Fruit fly (Drosophila melanogaster): ENCODE measurements around the gene CG9016.

CG9016 gene

DNA sequence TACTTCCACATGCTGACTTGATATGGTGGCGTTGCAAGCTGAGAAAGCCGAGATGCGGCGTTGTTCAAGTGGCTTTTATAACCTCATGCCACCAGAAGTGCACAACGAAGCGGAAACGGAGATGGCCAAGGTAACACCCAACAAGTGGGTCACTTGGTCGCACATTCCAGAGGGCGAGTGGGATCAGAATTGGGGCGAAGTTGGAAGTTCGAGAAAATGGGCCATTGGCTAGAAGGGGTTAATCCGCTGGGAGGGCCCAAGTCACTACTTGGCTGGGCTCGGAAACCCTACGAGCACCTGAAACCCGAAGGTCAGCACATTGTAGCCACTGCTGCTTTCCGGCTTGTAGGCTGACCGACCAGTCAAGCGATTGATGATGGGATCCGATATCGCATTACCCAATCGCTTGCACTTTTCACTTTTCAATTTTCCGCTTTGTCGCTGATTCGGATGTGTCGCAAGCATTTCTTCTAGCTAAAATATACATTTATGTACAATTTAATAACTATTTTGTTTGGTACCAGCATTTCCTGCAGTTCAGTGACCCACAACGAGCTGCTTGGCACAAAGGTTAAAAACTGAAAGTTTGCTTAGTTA is 35.2 kb upstream of the CG9016 start, which contains the start of gene Vm26Ac:
Gene Vm26Ac (minus strand): TSS at position 51 of the 597 bp plus-strand sequence.
- TF ChIP-seq nerfin-2 (GFP tag; IDR thresholded peaks at IDR 0.05; ENCODE audit: partially characterized antibody) = 0 out of 2 replicates have a peak, but pooled peaks have one; percentile 30
- TF ChIP-seq ap (GFP tag; IDR thresholded peaks at IDR 0.05) = no peak

DNA sequence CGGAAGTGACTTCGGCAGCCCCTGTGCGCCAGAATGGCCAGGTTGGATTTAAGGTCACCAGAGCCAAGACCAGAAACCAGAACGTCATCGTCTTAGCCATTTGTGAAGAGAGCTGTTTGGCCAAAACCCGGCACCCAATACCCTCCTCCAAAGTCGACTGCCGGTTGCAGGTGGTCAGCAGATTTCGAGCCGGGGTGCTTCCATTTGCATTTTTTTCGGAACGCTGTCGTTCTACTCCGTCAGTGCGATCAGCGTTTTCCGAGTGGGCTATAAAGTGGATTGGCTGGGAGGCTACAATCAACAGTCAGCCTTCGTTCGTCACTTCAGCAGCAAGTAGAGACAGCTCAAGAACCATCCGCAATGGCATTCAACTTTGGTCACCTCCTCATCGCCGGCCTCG is 33.3 kb upstream of the CG9016 start, which contains the start of the genes CG13998 and Vm26Ab:
Gene CG13998 (minus strand): TSS at position 114 of the 400 bp plus-strand sequence.
Gene Vm26Ab (plus strand): TSS at position 299 of the 400 bp plus-strand sequence.
- TF ChIP-seq Drgx (GFP tag; IDR thresholded peaks at IDR 0.05) (no peak), CG12744 (GFP tag; optimal IDR thresholded peaks at IDR 0.05) (no peak), Lhr (GFP tag; optimal IDR thresholded peaks at IDR 0.05) (no peak), CG18262 (tag; optimal IDR thresholded peaks at IDR 0.05) (no peak), Mrtf (GFP tag; IDR thresholded peaks at IDR 0.05) (0 out of 3 replicates have a peak, but pooled peaks have one; percentile 9), Med (GFP tag) (peak; percentile 26)

DNA sequence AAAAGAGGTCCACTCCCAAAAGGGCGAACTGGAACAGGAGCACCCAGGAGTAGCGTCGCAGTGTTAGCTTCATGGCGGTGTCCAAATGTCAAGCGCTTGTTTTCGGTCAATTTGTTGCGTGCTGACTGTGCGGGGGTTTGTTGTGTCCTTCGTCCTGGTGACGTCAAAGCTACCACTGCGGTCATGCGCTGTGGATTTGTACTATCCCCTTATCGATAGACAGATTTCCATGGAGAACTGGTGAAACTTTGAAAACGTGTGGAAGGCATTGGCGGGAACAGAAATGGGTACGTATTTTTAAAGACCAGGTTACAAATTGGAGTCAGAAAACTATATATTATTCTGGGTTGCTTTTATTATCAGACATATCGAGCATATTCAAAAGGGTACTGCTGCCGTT is 32.7 kb upstream of the CG9016 start, which contains the start of gene CG13999:
Gene CG13999 (minus strand): TSS at position 314 of the 400 bp plus-strand sequence.
- TF ChIP-seq Dp (GFP tag; optimal IDR thresholded peaks at IDR 0.05) (peak; percentile 30), ewg (GFP tag; optimal IDR thresholded peaks at IDR 0.05) (peak; percentile 91), E2f2 (GFP tag; IDR thresholded peaks at IDR 0.05) (peak; percentile 44; the same call in 1 of the 2 replicates), pzg (GFP tag; optimal IDR thresholded peaks at IDR 0.05) (peak; percentile 2), Med (GFP tag) (peak; percentile 21), corto (GFP tag; optimal IDR thresholded peaks at IDR 0.05) (no peak), vvl (GFP tag; IDR thresholded peaks at IDR 0.05) (no peak), CG7928 (GFP tag; optimal IDR thresholded peaks at IDR 0.05) (no peak), CkIIα-i1 (GFP tag; IDR thresholded peaks at IDR 0.05) (no peak), Hey (tag; optimal IDR thresholded peaks at IDR 0.05) (no peak), ab (GFP tag; optimal IDR thresholded peaks at IDR 0.05) (no peak), CG12104 (GFP tag; optimal IDR thresholded peaks at IDR 0.05) (no peak), CG32772 (GFP tag; IDR thresholded peaks at IDR 0.05) (no peak)

DNA sequence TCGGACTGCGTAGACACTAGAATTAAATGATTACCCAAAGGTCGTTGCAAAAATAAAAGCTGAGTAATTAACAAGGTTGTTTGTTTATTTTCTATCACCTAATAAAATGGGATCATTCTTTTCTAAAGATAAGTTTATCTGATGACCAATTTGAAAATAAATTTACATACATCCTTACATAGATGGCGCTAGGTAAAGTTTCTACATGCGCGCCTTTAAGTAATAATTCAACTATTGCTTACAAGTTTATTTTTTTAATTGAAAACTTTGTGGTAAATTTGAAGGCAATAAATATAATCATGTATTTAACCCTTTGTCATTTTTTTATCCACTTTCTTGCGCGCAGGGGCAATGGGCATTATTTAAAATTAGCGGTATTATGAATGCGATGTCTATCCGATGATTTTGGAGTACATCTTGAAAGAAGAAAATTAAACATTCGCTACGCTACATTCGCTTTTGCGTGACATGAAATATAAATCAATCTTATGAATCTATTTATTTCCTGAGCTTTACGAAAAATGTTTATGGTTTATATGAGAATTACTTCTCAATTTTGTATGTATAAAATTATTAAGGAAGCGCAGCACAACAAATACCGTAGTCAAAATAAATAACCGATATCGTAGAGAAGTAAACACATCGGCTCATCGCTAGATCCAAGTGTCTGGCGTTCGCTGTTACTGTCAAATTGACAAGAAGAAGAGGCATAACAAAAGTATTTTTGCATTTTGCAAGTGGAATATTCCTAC is 25.5 kb upstream of the CG9016 start, which contains the start of gene CG9044:
Gene CG9044 (plus strand): TSS at position 676 of the 752 bp plus-strand sequence.
- TF ChIP-seq twi (tag; optimal IDR thresholded peaks at IDR 0.05) (no peak), gcm (GFP tag; optimal IDR thresholded peaks at IDR 0.05) (no peak), CG17612 (GFP tag; IDR thresholded peaks at IDR 0.05) (no peak), CG18262 (tag; optimal IDR thresholded peaks at IDR 0.05) (no peak), Ravus (GFP tag; IDR thresholded peaks at IDR 0.05) (no peak), CG42726 (GFP tag; IDR thresholded peaks at IDR 0.05; ENCODE audit: partially characterized antibody) (peak; percentile 77), CoRest (tag; optimal IDR thresholded peaks at IDR 0.05) (no peak), CG32772 (GFP tag; IDR thresholded peaks at IDR 0.05) (peak; percentile 37; the same call in 1 of the 2 replicates), ken (GFP tag; IDR thresholded peaks at IDR 0.05) (0 out of 3 replicates have a peak, but pooled peaks have one; percentile 28), Chrac-16 (GFP tag; optimal IDR thresholded peaks at IDR 0.05) (peak; percentile 61), tll (GFP tag; optimal IDR thresholded peaks at IDR 0.05) (peak in 1 of 2 experiments; percentile 66), Lim3 (GFP tag; IDR thresholded peaks at IDR 0.05) (no peak), CG18764 (GFP tag; optimal IDR thresholded peaks at IDR 0.05) (peak; percentile 31), peb (GFP tag; IDR thresholded peaks at IDR 0.05) (no peak), Bteb2 (GFP tag; optimal IDR thresholded peaks at IDR 0.05) (peak; percentile 57), ewg (GFP tag; optimal IDR thresholded peaks at IDR 0.05) (peak; percentile 63), B-H2 (GFP tag; optimal IDR thresholded peaks at IDR 0.05) (no peak), CG17328 (GFP tag; IDR thresholded peaks at IDR 0.05) (no peak), CG11696 (GFP tag; IDR thresholded peaks at IDR 0.05) (no peak), CG11695 (GFP tag; IDR thresholded peaks at IDR 0.05) (no peak), eyg (GFP tag; optimal IDR thresholded peaks at IDR 0.05) (peak; percentile 26), Sry-δ (GFP tag; optimal IDR thresholded peaks at IDR 0.05) (peak; percentile 96), tio (GFP tag; optimal IDR thresholded peaks at IDR 0.05) (peak; percentile 62), zen2 (GFP tag; IDR thresholded peaks at IDR 0.05; ENCODE audit: partially characterized antibody) (peak; percentile 68; the same call in 2 of the 3 replicates), CG8290 (GFP tag; optimal IDR thresholded peaks at IDR 0.05) (peak; percentile 60), CG8290 (tag; optimal IDR thresholded peaks at IDR 0.05) (no peak)

All from whole organism, embryonic.